Worm (Caenorhabditis elegans) whole organism, L3 larva: ENCODE results near the gene F57A8.6.

Experiments used
- ceh-9 ChIP-seq: sonication (generic microtip); optimal IDR thresholded peaks from 2 replicates; lab custom pipeline; 2018; ENCODE audit warnings: missing biosample characterization, missing genetic modification characterization
- jun-1 ChIP-seq: fragments of 150-350 bp; optimal IDR thresholded peaks from 2 replicates; lab custom pipeline; 2014; ENCODE audit warnings: missing biosample characterization, missing genetic modification reagents, missing genetic modification characterization
- lin-39 ChIP-seq: fragments of 150-350 bp; optimal IDR thresholded peaks from 2 replicates; lab custom pipeline; 2018; ENCODE audit warnings: missing biosample characterization, missing genetic modification reagents, missing genetic modification characterization
- nfya-1 ChIP-seq: sonication (generic microtip); optimal IDR thresholded peaks from 2 replicates; lab custom pipeline; 2017; ENCODE audit warnings: missing genetic modification characterization, mild to moderate bottlenecking, missing compliant biosample characterization, antibody characterized with exemption, moderate library complexity; ENCODE audit not compliant: insufficient read depth
- nhr-11 ChIP-seq: fragments of 150-350 bp; optimal IDR thresholded peaks from 2 replicates; lab custom pipeline; 2014; ENCODE audit warnings: missing biosample characterization, missing genetic modification characterization
- nhr-237 ChIP-seq: fragments of 150-350 bp; optimal IDR thresholded peaks from 2 replicates; lab custom pipeline; 2014; ENCODE audit warnings: missing biosample characterization, missing genetic modification characterization
- nhr-28 ChIP-seq: fragments of 150-350 bp; optimal IDR thresholded peaks from 2 replicates; lab custom pipeline; 2014; ENCODE audit warnings: missing biosample characterization, missing genetic modification characterization
- nhr-43 ChIP-seq: sonication (generic microtip); optimal IDR thresholded peaks from 2 replicates; lab custom pipeline; 2016; ENCODE audit warnings: mild to moderate bottlenecking, missing genetic modification characterization, missing compliant biosample characterization; ENCODE audit not compliant: poor library complexity, severe bottlenecking
- nhr-76 ChIP-seq: fragments of 150-350 bp; sonication (generic microtip); optimal IDR thresholded peaks from 5 replicates; lab custom pipeline; 2014; ENCODE audit warnings: missing biosample characterization, missing genetic modification characterization
- pha-4 ChIP-seq: fragments of 150-350 bp; optimal IDR thresholded peaks from 2 replicates; lab custom pipeline; 2014; ENCODE audit warnings: missing biosample characterization, missing genetic modification reagents, missing genetic modification characterization
- tbx-2 ChIP-seq: sonication (generic microtip); optimal IDR thresholded peaks from 2 replicates; lab custom pipeline; 2016; ENCODE audit warnings: mild to moderate bottlenecking, missing genetic modification characterization, missing compliant biosample characterization
- unc-62 ChIP-seq: fragments of 150-350 bp; sonication (generic microtip); optimal IDR thresholded peaks from 4 replicates; lab custom pipeline; 2014; ENCODE audit warnings: missing biosample characterization, missing genetic modification reagents, missing genetic modification characterization

DNA sequence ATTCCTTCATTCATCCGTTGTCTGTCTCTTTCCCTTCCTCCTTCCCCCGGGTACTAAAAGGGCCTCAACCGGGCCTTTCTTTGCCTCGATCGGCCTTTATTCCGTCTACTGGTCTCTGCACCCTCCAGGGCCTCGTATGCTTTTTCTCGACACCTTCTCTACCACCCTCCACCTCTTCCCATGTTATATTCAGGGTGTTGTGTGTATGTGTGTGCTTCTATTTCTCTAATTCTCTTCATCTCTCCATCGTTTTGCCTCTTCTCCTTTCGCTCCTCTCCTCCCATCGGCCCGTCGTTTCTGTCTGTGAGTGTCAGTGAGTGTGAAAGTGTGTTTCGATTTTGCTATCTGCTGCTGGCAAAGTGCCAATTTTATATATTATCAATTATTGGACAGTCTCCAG lies 33.9 kb downstream of the F57A8.6 start:
- peak; percentile 23 for TF ChIP-seq unc-62
- TF ChIP-seq ceh-9 (tag; lab: Kevin White, UChicago), result no peak
- TF ChIP-seq pha-4 (tag; lab: Kevin White, UChicago), result peak; percentile 93
- peak; percentile 87 for TF ChIP-seq nfya-1 (tag; lab: Kevin White, UChicago)
- no peak for TF ChIP-seq nhr-237 (tag; lab: Kevin White, UChicago)
- TF ChIP-seq lin-39 (tag; lab: Kevin White, UChicago), result peak; percentile 46
- no peak for TF ChIP-seq nhr-28 (tag; lab: Kevin White, UChicago)
- TF ChIP-seq nhr-11 (tag; lab: Kevin White, UChicago), result no peak
- no peak for TF ChIP-seq nhr-76
- peak; percentile 32 for TF ChIP-seq nhr-43 (tag; lab: Kevin White, UChicago)
- peak; percentile 65 for TF ChIP-seq jun-1 (tag; lab: Kevin White, UChicago)
- TF ChIP-seq tbx-2 (tag; lab: Kevin White, UChicago), result peak; percentile 6
